Fruit fly (Drosophila melanogaster): ENCODE measurements around the gene snf.

Gene snf

dm6 chrX:5336722-5337121 is 27.7 kb downstream of the snf start (continued):
- TF ChIP-seq hb (GFP tag; IDR thresholded peaks at IDR 0.05; ENCODE audit: partially characterized antibody): no peak
- no peak for TF ChIP-seq repo (GFP tag; optimal IDR thresholded peaks at IDR 0.05)
- TF ChIP-seq tgo (GFP tag; IDR thresholded peaks at IDR 0.05): no peak
- no peak for TF ChIP-seq CG10431 (GFP tag; optimal IDR thresholded peaks at IDR 0.05)
- TF ChIP-seq CG6254 (GFP tag; optimal IDR thresholded peaks at IDR 0.05): no peak
- TF ChIP-seq salm (tag; optimal IDR thresholded peaks at IDR 0.05): no peak
- TF ChIP-seq cad (GFP tag; optimal IDR thresholded peaks at IDR 0.05): no peak
- TF ChIP-seq Trl (optimal IDR thresholded peaks at IDR 0.05): no peak
- no peak for TF ChIP-seq Trl (GFP tag; optimal IDR thresholded peaks at IDR 0.05)
- no peak for TF ChIP-seq kni (GFP tag; optimal IDR thresholded peaks at IDR 0.05)
- no peak for TF ChIP-seq sqz (GFP tag; optimal IDR thresholded peaks at IDR 0.05)
- TF ChIP-seq en (GFP tag; optimal IDR thresholded peaks at IDR 0.05): no peak
- TF ChIP-seq ken (GFP tag; IDR thresholded peaks at IDR 0.05): no peak
- no peak for TF ChIP-seq CG2116 (GFP tag; optimal IDR thresholded peaks at IDR 0.05)
- TF ChIP-seq dmrt99B (tag; optimal IDR thresholded peaks at IDR 0.05): peak; percentile 61
- no peak for TF ChIP-seq lola (GFP tag; optimal IDR thresholded peaks at IDR 0.05)
- TF ChIP-seq Optix (GFP tag; IDR thresholded peaks at IDR 0.05): no peak
- peak; percentile 1 for TF ChIP-seq CG12299 (tag; optimal IDR thresholded peaks at IDR 0.05)
- no peak for TF ChIP-seq H15 (GFP tag; IDR thresholded peaks at IDR 0.05)
- TF ChIP-seq CrebB (tag; optimal IDR thresholded peaks at IDR 0.05): peak; percentile 12
- no peak for TF ChIP-seq CG6654 (GFP tag; optimal IDR thresholded peaks at IDR 0.05)
- TF ChIP-seq dati (GFP tag; IDR thresholded peaks at IDR 0.05): no peak
- no peak for TF ChIP-seq CG15696 (tag; optimal IDR thresholded peaks at IDR 0.05)
- no peak for TF ChIP-seq slp2 (GFP tag; optimal IDR thresholded peaks at IDR 0.05)
- TF ChIP-seq CG32532 (GFP tag; IDR thresholded peaks at IDR 0.05): peak; percentile 32; the same call in 1 of the 2 replicates
- no peak for TF ChIP-seq ssp (GFP tag; IDR thresholded peaks at IDR 0.05)
- no peak for TF ChIP-seq CG33213 (GFP tag; optimal IDR thresholded peaks at IDR 0.05)
- TF ChIP-seq CG14441 (GFP tag; IDR thresholded peaks at IDR 0.05): no peak
- TF ChIP-seq croc (GFP tag; conservative IDR thresholded peaks at IDR 0.05): no peak; the same call in 2 of the 3 replicates
- no peak for TF ChIP-seq danr (GFP tag; IDR thresholded peaks at IDR 0.05)
- no peak for TF ChIP-seq CG8944 (GFP tag; optimal IDR thresholded peaks at IDR 0.05)
- TF ChIP-seq CG3726 (GFP tag; IDR thresholded peaks at IDR 0.05): no peak
- no peak for TF ChIP-seq lbe (GFP tag; optimal IDR thresholded peaks at IDR 0.05)
- TF ChIP-seq CG18764 (GFP tag; optimal IDR thresholded peaks at IDR 0.05): no peak
- TF ChIP-seq lilli (GFP tag; optimal IDR thresholded peaks at IDR 0.05): peak; percentile 7
- TF ChIP-seq pan (optimal IDR thresholded peaks at IDR 0.05): no peak
- TF ChIP-seq pan (GFP tag; optimal IDR thresholded peaks at IDR 0.05 in 1 of 2, IDR thresholded peaks at IDR 0.05 in 1 of 2): no peak
- no peak for TF ChIP-seq gcm (GFP tag; optimal IDR thresholded peaks at IDR 0.05)
- peak; percentile 36 for TF ChIP-seq CG34376 (GFP tag; optimal IDR thresholded peaks at IDR 0.05)
- no peak for TF ChIP-seq CG10543 (GFP tag; optimal IDR thresholded peaks at IDR 0.05)
- TF ChIP-seq CG8388 (GFP tag; optimal IDR thresholded peaks at IDR 0.05): peak; percentile 1
- no peak for TF ChIP-seq pb (GFP tag; optimal IDR thresholded peaks at IDR 0.05)
- TF ChIP-seq ind (GFP tag; optimal IDR thresholded peaks at IDR 0.05): peak; percentile 36
- no peak for TF ChIP-seq pho (GFP tag; optimal IDR thresholded peaks at IDR 0.05)
- peak; percentile 22; the same call in 1 of the 2 replicates for TF ChIP-seq Ptx1 (GFP tag; IDR thresholded peaks at IDR 0.05)
- no peak for TF ChIP-seq cas (GFP tag; IDR thresholded peaks at IDR 0.05)
- TF ChIP-seq Sox102F (GFP tag; optimal IDR thresholded peaks at IDR 0.05): peak; percentile 63
- no peak for TF ChIP-seq CG4424 (GFP tag; optimal IDR thresholded peaks at IDR 0.05)
- no peak for TF ChIP-seq twi (tag; optimal IDR thresholded peaks at IDR 0.05)
- TF ChIP-seq CG18011 (GFP tag; optimal IDR thresholded peaks at IDR 0.05): no peak
- TF ChIP-seq hth (optimal IDR thresholded peaks at IDR 0.05): no peak
- peak; percentile 10 for TF ChIP-seq nau (GFP tag; optimal IDR thresholded peaks at IDR 0.05)
- TF ChIP-seq Aef1 (GFP tag; IDR thresholded peaks at IDR 0.05): no peak

Data from whole organism, embryonic.